Fruit fly (Drosophila melanogaster): Measurements from ENCODE around the gene Irp-1B.
A peak's percentile ranks its signal among the peaks of the same experiment; 100 is the strongest.

Gene Irp-1B

dm6 chr3R:10412550-10413459, at the start of gene Irp-1B, which contains the start of gene Rrp46:
Irp-1B (minus strand) TSS chr3R:10412869.
Rrp46 (plus strand) TSS chr3R:10413301.
- TF ChIP-seq Sin3A (optimal IDR thresholded peaks at IDR 0.05), result no peak
- no peak for TF ChIP-seq Myc (optimal IDR thresholded peaks at IDR 0.05)

dm6 chr3R:10454909-10455308, 42.2 kb upstream of the Irp-1B start:
- TF ChIP-seq ttk (optimal IDR thresholded peaks at IDR 0.05) (no peak), Myc (optimal IDR thresholded peaks at IDR 0.05) (no peak), Sin3A (optimal IDR thresholded peaks at IDR 0.05) (no peak)

- TF ChIP-seq Myc (optimal IDR thresholded peaks at IDR 0.05), result no peak
- no peak for TF ChIP-seq ttk (optimal IDR thresholded peaks at IDR 0.05)
- no peak for TF ChIP-seq Sin3A (optimal IDR thresholded peaks at IDR 0.05)
- no peak for TF ChIP-seq h (optimal IDR thresholded peaks at IDR 0.05)
- TF ChIP-seq psq (optimal IDR thresholded peaks at IDR 0.05), result no peak
Measured at dm6 chr3R:10448957-10449356, 36.3 kb upstream of the Irp-1B start.

- TF ChIP-seq psq (optimal IDR thresholded peaks at IDR 0.05) (no peak), h (optimal IDR thresholded peaks at IDR 0.05) (no peak), ttk (optimal IDR thresholded peaks at IDR 0.05) (no peak), insv (optimal IDR thresholded peaks at IDR 0.05) (no peak), Sin3A (optimal IDR thresholded peaks at IDR 0.05) (no peak)
Measured at dm6 chr3R:10436989-10437388, 24.3 kb upstream of the Irp-1B start.

- no peak for TF ChIP-seq psq (optimal IDR thresholded peaks at IDR 0.05)
- no peak for TF ChIP-seq ttk (optimal IDR thresholded peaks at IDR 0.05)
- no peak for TF ChIP-seq Myc (optimal IDR thresholded peaks at IDR 0.05)
- TF ChIP-seq insv (optimal IDR thresholded peaks at IDR 0.05), result no peak
- TF ChIP-seq h (optimal IDR thresholded peaks at IDR 0.05), result no peak
- no peak for TF ChIP-seq Sin3A (optimal IDR thresholded peaks at IDR 0.05)
Measured at dm6 chr3R:10434489-10434888, 21.8 kb upstream of the Irp-1B start, which contains the start of gene Cyp12e1. Cyp12e1 (plus strand) TSS chr3R:10434789.

- TF ChIP-seq ttk (optimal IDR thresholded peaks at IDR 0.05), result no peak
Measured at dm6 chr3R:10433408-10433980, 20.8 kb upstream of the Irp-1B start.

dm6 chr3R:10431089-10431488, 18.4 kb upstream of the Irp-1B start:
- TF ChIP-seq Myc (optimal IDR thresholded peaks at IDR 0.05) (no peak), psq (optimal IDR thresholded peaks at IDR 0.05) (no peak), h (optimal IDR thresholded peaks at IDR 0.05) (no peak), ttk (optimal IDR thresholded peaks at IDR 0.05) (no peak), insv (optimal IDR thresholded peaks at IDR 0.05) (no peak), Sin3A (optimal IDR thresholded peaks at IDR 0.05) (no peak)

dm6 chr3R:10428324-10428723, 15.7 kb upstream of the Irp-1B start, which contains the start of gene CG46270:
CG46270 (minus strand) TSS chr3R:10428424.
- TF ChIP-seq psq (optimal IDR thresholded peaks at IDR 0.05) (no peak), Myc (optimal IDR thresholded peaks at IDR 0.05) (no peak), h (optimal IDR thresholded peaks at IDR 0.05) (no peak), insv (optimal IDR thresholded peaks at IDR 0.05) (no peak), ttk (optimal IDR thresholded peaks at IDR 0.05) (no peak), Sin3A (optimal IDR thresholded peaks at IDR 0.05) (no peak)

- TF ChIP-seq insv (optimal IDR thresholded peaks at IDR 0.05), result no peak
- TF ChIP-seq ttk (optimal IDR thresholded peaks at IDR 0.05), result no peak
- no peak for TF ChIP-seq Myc (optimal IDR thresholded peaks at IDR 0.05)
- no peak for TF ChIP-seq Sin3A (optimal IDR thresholded peaks at IDR 0.05)
- TF ChIP-seq psq (optimal IDR thresholded peaks at IDR 0.05), result no peak
- no peak for TF ChIP-seq h (optimal IDR thresholded peaks at IDR 0.05)
Measured at dm6 chr3R:10421167-10421566, 8.5 kb upstream of the Irp-1B start.

- TF ChIP-seq h (optimal IDR thresholded peaks at IDR 0.05) (peak; percentile 97), psq (optimal IDR thresholded peaks at IDR 0.05) (no peak)
Measured at dm6 chr3R:10415923-10416322, 3.3 kb upstream of the Irp-1B start, which contains the start of gene CG6345. CG6345 (minus strand) TSS chr3R:10416046.

dm6 chr3R:10411752-10412549, 718 bp downstream of the Irp-1B start:
- no peak for TF ChIP-seq h (optimal IDR thresholded peaks at IDR 0.05)
- no peak for TF ChIP-seq Sin3A (optimal IDR thresholded peaks at IDR 0.05)
- TF ChIP-seq insv (optimal IDR thresholded peaks at IDR 0.05), result no peak
- TF ChIP-seq ttk (optimal IDR thresholded peaks at IDR 0.05), result no peak
- TF ChIP-seq Myc (optimal IDR thresholded peaks at IDR 0.05), result no peak
- no peak for TF ChIP-seq psq (optimal IDR thresholded peaks at IDR 0.05)

- TF ChIP-seq ttk (optimal IDR thresholded peaks at IDR 0.05) (no peak), insv (optimal IDR thresholded peaks at IDR 0.05) (no peak), psq (optimal IDR thresholded peaks at IDR 0.05) (no peak)
Measured at dm6 chr3R:10407658-10408057, 5.0 kb downstream of the Irp-1B start.

Data from Kc167 (cell line).